Worm (Caenorhabditis elegans): ENCODE measurements around the gene nhr-234.

DNA sequence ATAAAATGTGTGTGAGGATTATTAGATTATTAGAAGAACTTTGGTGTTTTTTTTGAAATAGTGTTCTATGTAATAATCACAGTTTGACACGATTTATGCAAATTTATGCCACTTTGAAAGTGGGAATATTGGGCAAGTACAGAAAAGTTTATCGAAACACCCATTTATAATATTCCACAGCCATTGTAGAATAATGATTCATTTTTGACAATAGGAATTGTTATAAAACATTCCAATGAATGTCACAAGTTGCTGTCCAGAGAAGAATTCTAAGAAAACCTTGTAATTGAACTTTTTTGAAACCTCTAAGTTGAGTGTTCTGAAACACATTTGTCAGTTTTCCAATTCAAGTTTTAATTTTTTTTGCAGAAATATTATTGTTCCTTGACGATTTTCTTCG is 24.3 kb upstream of the nhr-234 start, which contains the start of gene nspe-4:
- TF ChIP-seq sdc-2 (tag; optimal IDR thresholded peaks at IDR 0.05) (no peak), lin-11 (tag; optimal IDR thresholded peaks at IDR 0.05) (no peak), pha-4 (tag; optimal IDR thresholded peaks at IDR 0.05) (no peak), nhr-11 (tag; optimal IDR thresholded peaks at IDR 0.05) (no peak), unc-86 (tag; optimal IDR thresholded peaks at IDR 0.05) (no peak), nfya-1 (tag; optimal IDR thresholded peaks at IDR 0.05) (no peak), ref-2 (tag; optimal IDR thresholded peaks at IDR 0.05) (no peak), K02D7.2 (tag; optimal IDR thresholded peaks at IDR 0.05) (no peak), ceh-9 (tag; optimal IDR thresholded peaks at IDR 0.05) (no peak), C08G9.2 (tag; optimal IDR thresholded peaks at IDR 0.05) (no peak), ama-1 (optimal IDR thresholded peaks at IDR 0.05) (no peak), elt-2 (tag; optimal IDR thresholded peaks at IDR 0.05) (no peak), pha-2 (tag; optimal IDR thresholded peaks at IDR 0.05) (no peak)

Measured in whole organism, late embryonic.